Fruit fly (Drosophila melanogaster) whole organism, embryonic: ENCODE measurements around the gene CG15330.

Source experiments
- ATbp ChIP-seq: fragments of 200-800 bp; sonication (Bioruptor generic); optimal IDR thresholded peaks from 2 replicates; lab custom pipeline; 2017; ENCODE audit warnings: missing biosample characterization, mild to moderate bottlenecking, missing genetic modification characterization, missing genetic modification reagents
- Abd-B ChIP-seq: fragments of 200-800 bp; sonication (Bioruptor generic); optimal IDR thresholded peaks from 2 replicates; lab custom pipeline; 2018; ENCODE audit warnings: missing biosample characterization, mild to moderate bottlenecking, missing genetic modification characterization, moderate library complexity
- Atf6 ChIP-seq: fragments of 200-800 bp; sonication (Bioruptor generic); IDR thresholded peaks from 2 replicates; pipeline ENCODE4 v1.3.6; 2022; ENCODE audit warnings: missing biosample characterization, missing genetic modification characterization
- B-H1 ChIP-seq: fragments of 200-800 bp; sonication (Bioruptor generic); IDR thresholded peaks from 3 replicates; pipeline ENCODE4 v1.3.6; 2022; ENCODE audit warnings: missing biosample characterization, missing genetic modification characterization
- CG10267 ChIP-seq: fragments of 200-800 bp; sonication (Bioruptor generic); optimal IDR thresholded peaks from 2 replicates; lab custom pipeline; 2018; ENCODE audit warnings: missing biosample characterization, mild to moderate bottlenecking, missing genetic modification characterization, moderate library complexity
- CG10654 ChIP-seq: fragments of 200-800 bp; sonication (Bioruptor generic); optimal IDR thresholded peaks from 2 replicates; lab custom pipeline; 2016; ENCODE audit warnings: missing biosample characterization, missing genetic modification characterization
- CG10959 ChIP-seq: fragments of 200-800 bp; sonication (Bioruptor generic); IDR thresholded peaks from 2 replicates; pipeline ENCODE4 v1.3.6; 2022; ENCODE audit warnings: missing biosample characterization, missing genetic modification characterization
- CG11560 ChIP-seq: fragments of 200-800 bp; sonication (Bioruptor generic); IDR thresholded peaks from 3 replicates; pipeline ENCODE4 v1.3.6; 2022; ENCODE audit warnings: missing biosample characterization, missing genetic modification characterization
- CG12104 ChIP-seq: fragments of 200-800 bp; sonication (Bioruptor generic); optimal IDR thresholded peaks from 3 replicates; lab custom pipeline; 2016; ENCODE audit warnings: missing biosample characterization, missing genetic modification characterization
- CG12659 ChIP-seq: fragments of 200-800 bp; sonication (Bioruptor generic); optimal IDR thresholded peaks from 3 replicates; lab custom pipeline; 2017; ENCODE audit warnings: mild to moderate bottlenecking, missing biosample characterization, missing genetic modification reagents, missing genetic modification characterization
- CG13424 ChIP-seq: fragments of 200-800 bp; sonication (Bioruptor generic); optimal IDR thresholded peaks from 2 replicates; lab custom pipeline; 2019; ENCODE audit warnings: missing biosample characterization, mild to moderate bottlenecking, missing genetic modification characterization, moderate library complexity
- CG14965 ChIP-seq: fragments of 200-800 bp; sonication (Bioruptor generic); optimal IDR thresholded peaks from 2 replicates; lab custom pipeline; 2016; ENCODE audit warnings: missing biosample characterization, missing genetic modification characterization, borderline replicate concordance
- CG1603 ChIP-seq: fragments of 200-800 bp; sonication (Bioruptor generic); optimal IDR thresholded peaks from 2 replicates; lab custom pipeline; 2019; ENCODE audit warnings: missing biosample characterization, mild to moderate bottlenecking, missing genetic modification characterization, moderate library complexity
- CG17328 ChIP-seq: fragments of 200-800 bp; sonication (Bioruptor generic); IDR thresholded peaks from 2 replicates; pipeline ENCODE4 v1.3.6; 2022; ENCODE audit warnings: missing biosample characterization, missing genetic modification characterization
- CG17568 ChIP-seq: fragments of 200-800 bp; sonication (Bioruptor generic); optimal IDR thresholded peaks from 2 replicates; lab custom pipeline; 2018; ENCODE audit warnings: missing biosample characterization, mild to moderate bottlenecking, missing genetic modification characterization, moderate library complexity
- CG32767 ChIP-seq: fragments of 200-800 bp; sonication (Bioruptor generic); IDR thresholded peaks from 2 replicates; pipeline ENCODE4 v1.3.6; 2022; ENCODE audit warnings: missing biosample characterization, missing genetic modification characterization
- CG3726 ChIP-seq: fragments of 200-800 bp; sonication (Bioruptor generic); IDR thresholded peaks from 3 replicates; pipeline ENCODE4, ENCODE4 v1.3.6; 2022; ENCODE audit warnings: missing biosample characterization, missing genetic modification characterization
- CG3847 ChIP-seq: fragments of 200-800 bp; sonication (Bioruptor generic); IDR thresholded peaks from 2 replicates; pipeline ENCODE4 v1.3.6; 2022; ENCODE audit warnings: missing biosample characterization, missing genetic modification characterization
- CG4854 ChIP-seq: fragments of 200-800 bp; sonication (Bioruptor generic); optimal IDR thresholded peaks from 2 replicates; lab custom pipeline; 2016; ENCODE audit warnings: missing biosample characterization, missing genetic modification characterization, inconsistent platforms
- CG6654 ChIP-seq: fragments of 200-800 bp; sonication (Bioruptor generic); optimal IDR thresholded peaks from 2 replicates; lab custom pipeline; 2017; ENCODE audit warnings: missing biosample characterization, mild to moderate bottlenecking, missing genetic modification characterization
- CG6791 ChIP-seq: fragments of 200-800 bp; sonication (Bioruptor generic); IDR thresholded peaks from 3 replicates; pipeline ENCODE4 v1.3.6; 2022; ENCODE audit warnings: missing biosample characterization, missing genetic modification characterization; ENCODE audit not compliant: partially characterized antibody
- CG7745 ChIP-seq: fragments of 200-800 bp; sonication (Bioruptor generic); optimal IDR thresholded peaks from 2 replicates; lab custom pipeline; 2018; ENCODE audit warnings: missing biosample characterization, mild to moderate bottlenecking, missing genetic modification characterization, moderate library complexity
- CG7928 ChIP-seq: fragments of 200-800 bp; sonication (Bioruptor generic); optimal IDR thresholded peaks from 2 replicates; lab custom pipeline; 2017; ENCODE audit warnings: missing biosample characterization, mild to moderate bottlenecking, missing genetic modification characterization
- CHES-1-like ChIP-seq: fragments of 200-800 bp; sonication (Bioruptor generic); optimal IDR thresholded peaks from 2 replicates; lab custom pipeline; 2016; ENCODE audit warnings: missing biosample characterization, missing genetic modification characterization
- Dad ChIP-seq: fragments of 200-800 bp; sonication (Bioruptor generic); optimal IDR thresholded peaks from 3 replicates; lab custom pipeline; 2016; ENCODE audit warnings: missing biosample characterization, missing genetic modification characterization
- Fer2 ChIP-seq: fragments of 200-800 bp; sonication (Bioruptor generic); optimal IDR thresholded peaks from 2 replicates; lab custom pipeline; 2018; ENCODE audit warnings: missing biosample characterization, mild to moderate bottlenecking, missing genetic modification characterization, moderate library complexity
- GATAe ChIP-seq: fragments of 200-800 bp; sonication (Bioruptor generic); conservative IDR thresholded peaks from 2 replicates; pipeline ENCODE4 v1.3.6; 2022; ENCODE audit warnings: missing biosample characterization, missing genetic modification characterization
- H2.0 ChIP-seq: fragments of 200-800 bp; sonication (Bioruptor generic); IDR thresholded peaks from 2 replicates; pipeline ENCODE4 v1.3.6; 2022; ENCODE audit warnings: missing biosample characterization, missing genetic modification characterization
- Hr78 ChIP-seq, 2 experiments: fragments of 200-800 bp in 1 of 2; fragments of >200 bp in 1 of 2; sonication (Bioruptor generic) in 1 of 2; optimal IDR thresholded peaks; 2 replicates each; lab custom pipeline; 2017 to 2019; ENCODE audit warnings: missing biosample characterization in 2 of 2, missing genetic modification characterization in 2 of 2, mild to moderate bottlenecking in 1 of 2, moderate library complexity in 1 of 2
- Lhr ChIP-seq: fragments of 200-800 bp; sonication (Bioruptor generic); optimal IDR thresholded peaks from 3 replicates; lab custom pipeline; 2017; ENCODE audit warnings: mild to moderate bottlenecking, missing biosample characterization, missing genetic modification reagents, missing genetic modification characterization
- Lpt ChIP-seq: fragments of >200 bp; optimal IDR thresholded peaks from 2 replicates; lab custom pipeline; 2018; ENCODE audit warnings: missing biosample characterization, missing genetic modification characterization
- Six4 ChIP-seq: fragments of 200-800 bp; sonication (Bioruptor generic); optimal IDR thresholded peaks from 2 replicates; lab custom pipeline; 2016; ENCODE audit warnings: missing biosample characterization, missing genetic modification characterization
- ac ChIP-seq: fragments of 200-800 bp; sonication (Bioruptor generic); optimal IDR thresholded peaks from 3 replicates; lab custom pipeline; 2017; ENCODE audit warnings: missing biosample characterization, mild to moderate bottlenecking, missing genetic modification characterization
- br ChIP-seq: fragments of >200 bp; optimal IDR thresholded peaks from 2 replicates; lab custom pipeline; 2017
- disco-r ChIP-seq: fragments of 200-800 bp; sonication (Bioruptor generic); optimal IDR thresholded peaks from 2 replicates; lab custom pipeline; 2016; ENCODE audit warnings: missing biosample characterization, missing genetic modification characterization
- exex ChIP-seq: fragments of 200-800 bp; sonication (Bioruptor generic); optimal IDR thresholded peaks from 4 replicates; lab custom pipeline; 2018; ENCODE audit warnings: missing biosample characterization, mild to moderate bottlenecking, missing genetic modification characterization, moderate library complexity
- fru ChIP-seq: fragments of >200 bp; optimal IDR thresholded peaks from 2 replicates; lab custom pipeline; 2017
- jigr1 ChIP-seq: fragments of 200-800 bp; sonication (Bioruptor generic); IDR thresholded peaks from 3 replicates; pipeline ENCODE4 v1.3.6; 2022; ENCODE audit warnings: missing biosample characterization, missing genetic modification characterization
- jumu ChIP-seq: fragments of 200-800 bp; sonication (Bioruptor generic); optimal IDR thresholded peaks from 3 replicates; lab custom pipeline; 2016; ENCODE audit warnings: missing biosample characterization, missing genetic modification characterization
- lmd ChIP-seq: fragments of 200-800 bp; sonication (Bioruptor generic); IDR thresholded peaks from 2 replicates; pipeline ENCODE4 v1.3.6; 2022; ENCODE audit warnings: missing biosample characterization, missing genetic modification characterization
- lov ChIP-seq, 2 experiments: fragments of 200-800 bp in 1 of 2; fragments of >200 bp in 1 of 2; sonication (Bioruptor generic) in 1 of 2; IDR thresholded peaks in 1 of 2; optimal IDR thresholded peaks in 1 of 2; 2 replicates in 1 of 2; 3 replicates in 1 of 2; pipeline versions ENCODE4 v1.3.6 to Lab custom; 2017 to 2022; ENCODE audit warnings: missing biosample characterization in 1 of 2, missing genetic modification characterization in 1 of 2
- mam ChIP-seq: fragments of 200-800 bp; sonication (Bioruptor generic); optimal IDR thresholded peaks from 3 replicates; lab custom pipeline; 2016; ENCODE audit warnings: missing biosample characterization, missing genetic modification characterization
- mirr ChIP-seq: fragments of 200-800 bp; sonication (Bioruptor generic); optimal IDR thresholded peaks from 3 replicates; lab custom pipeline; 2018; ENCODE audit warnings: missing biosample characterization, mild to moderate bottlenecking, missing genetic modification characterization
- nau ChIP-seq: fragments of 200-800 bp; sonication (Bioruptor generic); optimal IDR thresholded peaks from 3 replicates; lab custom pipeline; 2017; ENCODE audit warnings: missing biosample characterization, mild to moderate bottlenecking, missing genetic modification characterization, missing genetic modification reagents
- onecut ChIP-seq: fragments of 200-800 bp; sonication (Bioruptor generic); IDR thresholded peaks from 2 replicates; pipeline ENCODE4 v1.3.6; 2022; ENCODE audit warnings: missing biosample characterization, missing genetic modification characterization
- psq ChIP-seq: fragments of 200-800 bp; sonication (Bioruptor generic); optimal IDR thresholded peaks from 2 replicates; lab custom pipeline; 2017; ENCODE audit warnings: missing biosample characterization, missing genetic modification characterization
- vfl ChIP-seq: fragments of 200-800 bp; sonication (Bioruptor generic); optimal IDR thresholded peaks from 2 replicates; lab custom pipeline; 2016; ENCODE audit warnings: missing biosample characterization, missing genetic modification characterization
- vnd ChIP-seq: fragments of 200-800 bp; sonication (Bioruptor generic); IDR thresholded peaks from 3 replicates; pipeline ENCODE4 v1.3.6; 2022; ENCODE audit warnings: missing biosample characterization, missing genetic modification characterization; ENCODE audit not compliant: partially characterized antibody
- zf30C ChIP-seq: fragments of 200-800 bp; sonication (Bioruptor generic); optimal IDR thresholded peaks from 3 replicates; lab custom pipeline; 2018; ENCODE audit warnings: missing biosample characterization, mild to moderate bottlenecking, missing genetic modification characterization
- zfh1 ChIP-seq: fragments of 200-800 bp; sonication (Bioruptor generic); IDR thresholded peaks from 3 replicates; pipeline ENCODE4 v1.3.6; 2022; ENCODE audit warnings: missing biosample characterization, missing genetic modification characterization

The CG15330 gene

DNA sequence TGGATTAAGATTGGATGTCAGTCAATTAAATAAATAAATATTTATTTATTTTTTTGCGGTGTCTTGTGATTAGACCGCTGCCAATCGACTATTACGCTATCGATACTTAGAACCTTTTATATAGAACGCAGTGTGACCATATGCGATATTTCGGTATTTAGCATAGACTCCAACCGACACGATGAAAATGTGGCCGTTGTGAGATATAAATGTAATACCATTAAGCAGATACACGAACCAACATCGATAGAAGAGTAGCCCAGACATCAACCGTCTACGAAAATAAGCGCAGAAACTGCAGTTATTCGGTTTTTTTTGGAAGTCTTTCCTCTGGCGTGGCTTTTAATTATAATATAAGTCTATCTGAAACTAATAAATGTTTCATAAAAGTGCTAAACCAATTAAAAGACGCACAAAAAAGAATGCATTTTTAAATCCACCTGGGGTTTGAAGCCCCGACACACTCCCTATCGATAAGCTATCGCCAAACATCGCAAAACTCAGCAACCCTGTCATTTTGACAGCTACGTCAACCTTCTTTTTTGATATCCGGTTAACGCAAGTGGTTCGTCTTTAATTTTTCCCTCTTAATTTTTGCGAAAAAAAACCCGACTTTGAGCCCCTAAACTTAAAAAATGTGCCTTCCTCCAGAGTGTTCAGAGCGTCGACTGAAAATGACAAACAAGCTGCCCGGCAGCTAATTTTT lies 22.5 kb upstream of the CG15330 start, which contains the start of the genes Dhdds and RpS14a (continued):
- TF ChIP-seq ATbp, result no peak
- TF ChIP-seq CG12659 (GFP tag; lab: Kevin White, UChicago), result peak; percentile 86
- peak; percentile 70; the same call in 2 of the 3 replicates for TF ChIP-seq CG11560 (tag; lab: Robert Waterston, UW)
- TF ChIP-seq CG32767 (GFP tag; lab: Robert Waterston, UW), result no peak
- no peak for TF ChIP-seq zf30C
- TF ChIP-seq Dad, result peak; percentile 58
- peak; percentile 24 for TF ChIP-seq jumu (GFP tag; lab: Kevin White, UChicago)
- TF ChIP-seq exex, result no peak
- peak; percentile 71 for TF ChIP-seq CG10267
- no peak for TF ChIP-seq Atf6 (GFP tag; lab: Robert Waterston, UW)
- TF ChIP-seq vfl (GFP tag; lab: Kevin White, UChicago), result peak; percentile 18
- TF ChIP-seq Hr78 (GFP tag; optimal IDR thresholded peaks at IDR 0.05; lab: Kevin White, UChicago), result no peak
- peak; percentile 71; the same call in 2 of the 3 replicates for TF ChIP-seq CG6791
- TF ChIP-seq zfh1 (GFP tag; lab: Robert Waterston, UW), result 0 out of 3 replicates have a peak, but pooled peaks have one; percentile 15
- TF ChIP-seq lov (optimal IDR thresholded peaks at IDR 0.05; lab: Kevin White, UChicago), result no peak
- TF ChIP-seq lov (GFP tag; IDR thresholded peaks at IDR 0.05; lab: Robert Waterston, UW), result 0 out of 3 replicates have a peak, but pooled peaks have one; percentile 29
- peak; percentile 47 for TF ChIP-seq CG3847 (GFP tag; lab: Robert Waterston, UW)
- no peak for TF ChIP-seq Lpt (GFP tag; lab: Kevin White, UChicago)
- TF ChIP-seq onecut, result no peak
- no peak for TF ChIP-seq CG10959 (GFP tag; lab: Robert Waterston, UW)
- TF ChIP-seq CG17568 (GFP tag; lab: Kevin White, UChicago), result peak; percentile 78
- peak; percentile 40 for TF ChIP-seq CG1603 (tag; lab: Kevin White, UChicago)
- peak; percentile 15 for TF ChIP-seq CG13424 (tag; lab: Kevin White, UChicago)
- TF ChIP-seq fru (lab: Kevin White, UChicago), result no peak
- TF ChIP-seq Six4 (GFP tag; lab: Kevin White, UChicago), result peak; percentile 11
- peak; percentile 29 for TF ChIP-seq CG4854 (GFP tag; lab: Kevin White, UChicago)
- TF ChIP-seq Fer2 (tag; lab: Kevin White, UChicago), result no peak
- TF ChIP-seq CHES-1-like (GFP tag; lab: Kevin White, UChicago), result peak; percentile 72
- TF ChIP-seq jigr1 (GFP tag; lab: Robert Waterston, UW), result no peak
- TF ChIP-seq CG6654 (GFP tag; lab: Kevin White, UChicago), result peak; percentile 8
- no peak for TF ChIP-seq ac
- no peak for TF ChIP-seq Abd-B (GFP tag; lab: Kevin White, UChicago)
- TF ChIP-seq mirr (GFP tag; lab: Kevin White, UChicago), result no peak
- TF ChIP-seq CG17328 (GFP tag; lab: Robert Waterston, UW), result peak; percentile 61
- TF ChIP-seq H2.0 (GFP tag; lab: Robert Waterston, UW), result no peak
- no peak for TF ChIP-seq CG7745 (tag; lab: Kevin White, UChicago)
- no peak for TF ChIP-seq GATAe (GFP tag; lab: Robert Waterston, UW)
- no peak for TF ChIP-seq CG14965
- no peak for TF ChIP-seq disco-r
- peak; percentile 36 for TF ChIP-seq CG10654
- TF ChIP-seq CG7928 (GFP tag; lab: Kevin White, UChicago), result peak; percentile 62
- peak; percentile 75 for TF ChIP-seq nau (GFP tag; lab: Kevin White, UChicago)
- TF ChIP-seq psq, result no peak
- TF ChIP-seq CG3726 (GFP tag; lab: Robert Waterston, UW), result no peak
- peak; percentile 35 for TF ChIP-seq mam (GFP tag; lab: Kevin White, UChicago)
- TF ChIP-seq vnd (GFP tag; lab: Robert Waterston, UW), result peak; percentile 75
- no peak for TF ChIP-seq lmd (GFP tag; lab: Robert Waterston, UW)
- peak; percentile 82 for TF ChIP-seq CG12104
- no peak for TF ChIP-seq br (lab: Kevin White, UChicago)
- peak; percentile 90 for TF ChIP-seq Lhr
- no peak; the same call in 2 of the 3 replicates for TF ChIP-seq B-H1 (GFP tag; lab: Robert Waterston, UW)
